Worm (Caenorhabditis elegans): ENCODE results near the gene mans-2.

Gene mans-2

DNA sequence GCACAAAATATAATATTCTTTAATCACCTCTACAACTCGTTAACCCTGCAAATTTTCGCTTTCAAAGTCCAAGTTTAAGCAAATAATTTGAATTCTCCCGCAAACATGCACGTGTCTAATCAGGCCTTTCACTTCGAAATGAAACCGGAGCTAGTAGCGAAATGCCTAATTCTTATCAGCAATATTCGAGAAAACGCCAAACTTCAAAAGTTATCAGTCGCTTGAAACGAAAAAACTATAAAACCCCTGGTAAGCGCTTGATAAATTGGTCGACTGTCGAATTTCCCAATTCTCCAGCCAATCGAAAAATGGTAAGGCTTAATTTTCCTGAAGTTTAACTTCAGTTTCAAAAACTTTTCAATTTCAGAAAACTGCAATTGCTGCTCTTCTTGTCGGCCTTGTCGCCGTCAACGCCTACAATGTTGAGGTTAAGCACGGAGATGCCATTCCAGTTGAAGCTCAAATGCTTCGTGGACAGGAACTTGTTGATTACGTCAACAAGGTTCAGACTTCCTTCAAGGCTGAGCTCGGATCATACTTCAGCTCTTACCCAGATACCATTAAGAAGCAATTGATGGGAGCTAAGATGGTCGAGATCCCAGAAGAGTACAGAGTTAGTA is 17.7 kb upstream of the mans-2 start, which contains the start of gene cpr-9:
Gene cpr-9, plus strand, starts transcription at position 188 of the 620 bp plus-strand sequence.
- TF ChIP-seq irx-1 (tag; optimal IDR thresholded peaks at IDR 0.05) (no peak), aly-2 (tag; optimal IDR thresholded peaks at IDR 0.05) (no peak), fkh-8 (tag; optimal IDR thresholded peaks at IDR 0.05) (no peak), elt-3 (tag; optimal IDR thresholded peaks at IDR 0.05) (no peak), jun-1 (tag; optimal IDR thresholded peaks at IDR 0.05) (peak; percentile 36), sup-37 (GFP tag; optimal IDR thresholded peaks at IDR 0.05) (no peak), nhr-20 (tag; optimal IDR thresholded peaks at IDR 0.05) (peak; percentile 22), sox-4 (tag; optimal IDR thresholded peaks at IDR 0.05) (no peak), lin-35 (GFP tag; optimal IDR thresholded peaks at IDR 0.05) (peak in 1 of 2 experiments; percentile 33), elt-2 (tag; optimal IDR thresholded peaks at IDR 0.05) (peak; percentile 85), efl-1 (optimal IDR thresholded peaks at IDR 0.05) (no peak), efl-1 (GFP tag; optimal IDR thresholded peaks at IDR 0.05 in 1 of 2) (peak in 1 of 2 experiments; percentile 78), efl-3 (GFP tag; optimal IDR thresholded peaks at IDR 0.05) (no peak), mdl-1 (tag; optimal IDR thresholded peaks at IDR 0.05) (peak in 1 of 2 experiments; percentile 9)

DNA sequence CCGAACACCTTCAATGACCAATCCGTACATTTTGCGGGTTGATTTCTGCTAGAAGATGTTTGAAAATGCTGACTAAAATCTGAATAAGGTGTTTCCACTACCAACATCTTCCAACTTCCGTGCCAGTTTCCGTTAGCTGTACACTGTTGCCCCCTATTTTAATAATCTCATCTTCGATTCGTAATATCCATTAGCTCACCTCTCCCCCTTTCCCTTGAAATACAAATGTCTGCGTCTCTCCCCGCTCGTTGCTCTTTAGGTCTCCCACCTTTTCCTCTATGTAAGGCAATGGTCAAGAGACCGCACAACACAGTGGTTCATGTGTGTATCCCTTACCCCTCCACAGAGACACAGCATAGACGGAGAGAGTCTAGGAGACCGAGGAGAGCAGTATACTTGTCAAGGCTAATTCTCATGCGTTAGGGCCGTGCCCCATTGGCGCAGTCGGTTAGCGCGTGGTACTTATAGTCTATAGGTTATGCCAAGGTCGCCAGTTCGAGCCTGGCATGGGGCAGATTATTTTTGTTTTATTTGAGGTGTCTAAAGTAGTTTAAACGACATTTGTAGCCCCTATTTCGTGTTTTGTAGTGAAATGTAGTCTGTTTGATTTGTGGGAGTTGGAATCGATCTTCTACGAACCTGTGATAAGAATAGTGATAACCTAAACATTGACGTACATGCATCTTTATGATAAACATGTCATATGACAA is 16.6 kb upstream of the mans-2 start, which contains the start of gene gcy-33:
Gene gcy-33, minus strand, starts transcription at position 51 of the 710 bp plus-strand sequence.
- TF ChIP-seq efl-3 (GFP tag; optimal IDR thresholded peaks at IDR 0.05) (no peak), hlh-17 (GFP tag; optimal IDR thresholded peaks at IDR 0.05; ENCODE audit: borderline replicate concordance) (no peak), lin-13 (GFP tag; optimal IDR thresholded peaks at IDR 0.05) (peak; percentile 44), lir-3 (tag; optimal IDR thresholded peaks at IDR 0.05; ENCODE audit: poor library complexity) (peak; percentile 56), elt-2 (tag; optimal IDR thresholded peaks at IDR 0.05) (peak; percentile 98), mab-9 (GFP tag; IDR thresholded peaks at IDR 0.05) (no peak), pag-3 (tag; optimal IDR thresholded peaks at IDR 0.05; ENCODE audit: borderline replicate concordance, insufficient read depth) (no peak), tbx-2 (tag; optimal IDR thresholded peaks at IDR 0.05) (peak; percentile 76), ceh-90 (tag; optimal IDR thresholded peaks at IDR 0.05) (no peak), nhr-28 (tag; optimal IDR thresholded peaks at IDR 0.05) (no peak), isw-1 (GFP tag; IDR thresholded peaks at IDR 0.05) (no peak), zag-1 (tag; optimal IDR thresholded peaks at IDR 0.05) (no peak), unc-130 (tag; optimal IDR thresholded peaks at IDR 0.05) (peak; percentile 48), vab-15 (tag; optimal IDR thresholded peaks at IDR 0.05) (no peak), ceh-82 (tag; optimal IDR thresholded peaks at IDR 0.05) (peak; percentile 49 to 71 (median 67)), hpl-2 (GFP tag; optimal IDR thresholded peaks at IDR 0.05) (no peak), aha-1 (tag; optimal IDR thresholded peaks at IDR 0.05) (no peak), fkh-10 (GFP tag; optimal IDR thresholded peaks at IDR 0.05) (peak; percentile 18), tlp-1 (tag; optimal IDR thresholded peaks at IDR 0.05) (peak; percentile 62), nhr-20 (tag; optimal IDR thresholded peaks at IDR 0.05) (peak; percentile 94), unc-30 (tag; optimal IDR thresholded peaks at IDR 0.05) (no peak), ztf-11 (tag; optimal IDR thresholded peaks at IDR 0.05) (peak in 1 of 2 experiments; percentile 81), xbp-1 (tag; optimal IDR thresholded peaks at IDR 0.05) (peak; percentile 83), ama-1 (optimal IDR thresholded peaks at IDR 0.05) (no peak), mep-1 (tag; optimal IDR thresholded peaks at IDR 0.05) (peak; percentile 87), blmp-1 (tag; optimal IDR thresholded peaks at IDR 0.05) (peak; percentile 46), nhr-77 (tag; optimal IDR thresholded peaks at IDR 0.05) (peak; percentile 43), efl-1 (optimal IDR thresholded peaks at IDR 0.05) (peak; percentile 64 to 73), efl-1 (GFP tag; optimal IDR thresholded peaks at IDR 0.05 in 1 of 2) (peak; percentile 48 to 97), ces-1 (GFP tag; optimal IDR thresholded peaks at IDR 0.05) (no peak), nhr-237 (tag; optimal IDR thresholded peaks at IDR 0.05) (peak; percentile 58), grh-1 (GFP tag; IDR thresholded peaks at IDR 0.05) (0 out of 2 replicates have a peak, but pooled peaks have one; percentile 18), lin-14 (GFP tag; optimal IDR thresholded peaks at IDR 0.05) (peak; percentile 81), C04F5.9 (tag; optimal IDR thresholded peaks at IDR 0.05) (peak; percentile 8), lin-35 (GFP tag; optimal IDR thresholded peaks at IDR 0.05) (peak; percentile 71 to 82), lsy-2 (tag; optimal IDR thresholded peaks at IDR 0.05) (peak; percentile 73 to 79), sox-4 (tag; optimal IDR thresholded peaks at IDR 0.05) (peak; percentile 71), lin-15B (tag; optimal IDR thresholded peaks at IDR 0.05) (no peak), nhr-85 (tag) (peak; percentile 83), skn-1 (tag; optimal IDR thresholded peaks at IDR 0.05) (peak; percentile 63), ceh-8 (GFP tag; optimal IDR thresholded peaks at IDR 0.05) (peak; percentile 75)
